Fruit fly (Drosophila melanogaster): ENCODE measurements around the gene CG32213.
"Not testable (repeated sequence)": the region's sequence is repeated elsewhere in the genome, so short reads cannot be mapped to it uniquely, and the experiment has no call there.

The CG32213 gene

dm6 chr3L:19475478-19475877 is at the start of gene CG32213, which contains the start of gene CG18294:
CG32213 (plus strand) TSS chr3L:19475839.
CG18294 (minus strand) TSS chr3L:19475578.
- not testable (repeated sequence) for TF ChIP-seq CG12768 (GFP tag; optimal IDR thresholded peaks at IDR 0.05); cnc (optimal IDR thresholded peaks at IDR 0.05); CG5204 (GFP tag; optimal IDR thresholded peaks at IDR 0.05)

dm6 chr3L:19442239-19442638 is 33.4 kb upstream of the CG32213 start:
- no peak for TF ChIP-seq CG11617 (GFP tag; optimal IDR thresholded peaks at IDR 0.05)
- TF ChIP-seq kay (GFP tag; ENCODE audit: borderline replicate concordance) = no peak
- TF ChIP-seq CG33017 (tag; optimal IDR thresholded peaks at IDR 0.05) = no peak
- no peak for TF ChIP-seq Hr96 (GFP tag; optimal IDR thresholded peaks at IDR 0.05)
- no peak for TF ChIP-seq cic (GFP tag; optimal IDR thresholded peaks at IDR 0.05)
- TF ChIP-seq CG5204 (GFP tag; optimal IDR thresholded peaks at IDR 0.05) = no peak
- TF ChIP-seq Mnt (GFP tag; optimal IDR thresholded peaks at IDR 0.05) = no peak
- no peak for TF ChIP-seq CG14711 (tag; optimal IDR thresholded peaks at IDR 0.05)
- no peak for TF ChIP-seq Clk (GFP tag; optimal IDR thresholded peaks at IDR 0.05)
- no peak for TF ChIP-seq toe (GFP tag; optimal IDR thresholded peaks at IDR 0.05)
- no peak for TF ChIP-seq Crg-1 (GFP tag; optimal IDR thresholded peaks at IDR 0.05)
- no peak for TF ChIP-seq CG7045 (GFP tag; optimal IDR thresholded peaks at IDR 0.05)
- TF ChIP-seq CG7101 (tag; optimal IDR thresholded peaks at IDR 0.05) = no peak
- TF ChIP-seq CG12768 (GFP tag; optimal IDR thresholded peaks at IDR 0.05) = no peak
- TF ChIP-seq ovo (GFP tag; optimal IDR thresholded peaks at IDR 0.05) = no peak
- TF ChIP-seq CG1620 (GFP tag; optimal IDR thresholded peaks at IDR 0.05) = no peak
- no peak for TF ChIP-seq cnc (optimal IDR thresholded peaks at IDR 0.05)
- TF ChIP-seq tj (GFP tag; optimal IDR thresholded peaks at IDR 0.05) = no peak
- TF ChIP-seq pad (GFP tag; optimal IDR thresholded peaks at IDR 0.05) = no peak
- TF ChIP-seq bab1 (GFP tag; optimal IDR thresholded peaks at IDR 0.05) = no peak

dm6 chr3L:19444092-19444491 is 31.5 kb upstream of the CG32213 start:
- TF ChIP-seq CG7045 (GFP tag; optimal IDR thresholded peaks at IDR 0.05) (no peak), kay (GFP tag; ENCODE audit: borderline replicate concordance) (no peak), tj (GFP tag; optimal IDR thresholded peaks at IDR 0.05) (no peak), bab1 (GFP tag; optimal IDR thresholded peaks at IDR 0.05) (no peak), Mnt (GFP tag; optimal IDR thresholded peaks at IDR 0.05) (no peak), toe (GFP tag; optimal IDR thresholded peaks at IDR 0.05) (no peak), cic (GFP tag; optimal IDR thresholded peaks at IDR 0.05) (no peak), Hr96 (GFP tag; optimal IDR thresholded peaks at IDR 0.05) (no peak), CG14711 (tag; optimal IDR thresholded peaks at IDR 0.05) (no peak), Clk (GFP tag; optimal IDR thresholded peaks at IDR 0.05) (no peak), CG7101 (tag; optimal IDR thresholded peaks at IDR 0.05) (no peak), CG1620 (GFP tag; optimal IDR thresholded peaks at IDR 0.05) (no peak), cnc (optimal IDR thresholded peaks at IDR 0.05) (no peak), CG11617 (GFP tag; optimal IDR thresholded peaks at IDR 0.05) (no peak), CG5204 (GFP tag; optimal IDR thresholded peaks at IDR 0.05) (no peak), ovo (GFP tag; optimal IDR thresholded peaks at IDR 0.05) (no peak), CG12768 (GFP tag; optimal IDR thresholded peaks at IDR 0.05) (no peak), Crg-1 (GFP tag; optimal IDR thresholded peaks at IDR 0.05) (no peak)

dm6 chr3L:19446394-19447349 is 29.0 kb upstream of the CG32213 start, which contains the start of the genes CG33062 and Chd3:
CG33062 (minus strand) TSS chr3L:19446444.
Chd3 (plus strand) TSS chr3L:19447173.
- TF ChIP-seq CG5204 (GFP tag; optimal IDR thresholded peaks at IDR 0.05) (no peak), CG1620 (GFP tag; optimal IDR thresholded peaks at IDR 0.05) (no peak), CG12768 (GFP tag; optimal IDR thresholded peaks at IDR 0.05) (no peak)

- no peak for TF ChIP-seq pad (GFP tag; optimal IDR thresholded peaks at IDR 0.05)
- no peak for TF ChIP-seq CG1620 (GFP tag; optimal IDR thresholded peaks at IDR 0.05)
- no peak for TF ChIP-seq CG7045 (GFP tag; optimal IDR thresholded peaks at IDR 0.05)
- no peak for TF ChIP-seq Hr96 (GFP tag; optimal IDR thresholded peaks at IDR 0.05)
- TF ChIP-seq ovo (GFP tag; optimal IDR thresholded peaks at IDR 0.05) = no peak
- no peak for TF ChIP-seq CG11617 (GFP tag; optimal IDR thresholded peaks at IDR 0.05)
- no peak for TF ChIP-seq cic (GFP tag; optimal IDR thresholded peaks at IDR 0.05)
- no peak for TF ChIP-seq Mnt (GFP tag; optimal IDR thresholded peaks at IDR 0.05)
Measured at dm6 chr3L:19464659-19465058, 11.0 kb upstream of the CG32213 start, which contains the start of gene CG14095. CG14095 (minus strand) TSS chr3L:19464759.

- TF ChIP-seq toe (GFP tag; optimal IDR thresholded peaks at IDR 0.05); Clk (GFP tag; optimal IDR thresholded peaks at IDR 0.05); cnc (optimal IDR thresholded peaks at IDR 0.05): not testable (repeated sequence)
Measured at dm6 chr3L:19466979-19467378, 8.7 kb upstream of the CG32213 start, which contains the start of the genes CG14096 and CG32214. CG14096 (minus strand) TSS chr3L:19467079. CG32214 (plus strand) TSS chr3L:19467346.

- TF ChIP-seq cnc (optimal IDR thresholded peaks at IDR 0.05); Crg-1 (GFP tag; optimal IDR thresholded peaks at IDR 0.05); CG7045 (GFP tag; optimal IDR thresholded peaks at IDR 0.05): not testable (repeated sequence)
Measured at dm6 chr3L:19472128-19472527, 3.5 kb upstream of the CG32213 start, which contains the start of the genes 825-Oak and CG12519. 825-Oak (minus strand) TSS chr3L:19472228. CG12519 (plus strand) TSS chr3L:19472491.
